Worm (Caenorhabditis elegans) whole organism, L4 larva: ENCODE measurements around the gene C03C10.2.

Experiments used
- F44E2.7 ChIP-seq: fragments of 200-800 bp; sonication (Bioruptor generic); IDR thresholded peaks from 2 replicates; pipeline ENCODE4 v2.1.2; 2022; ENCODE audit warnings: missing genetic modification characterization, missing compliant biosample characterization
- ama-1 ChIP-seq: fragments of 150-350 bp; optimal IDR thresholded peaks from 2 replicates; lab custom pipeline; 2014; ENCODE audit warnings: inconsistent platforms, mixed read lengths
- lin-15B ChIP-seq: fragments of 150-350 bp; sonication (generic microtip); optimal IDR thresholded peaks from 3 replicates; lab custom pipeline; 2014; ENCODE audit warnings: missing biosample characterization, missing genetic modification characterization
- lsy-2 ChIP-seq, 2 experiments: fragments of 150-350 bp in 1 of 2; sonication (generic microtip) in 1 of 2; optimal IDR thresholded peaks; 2 replicates each; lab custom pipeline; 2014 to 2017; ENCODE audit warnings: missing biosample characterization in 2 of 2, missing genetic modification characterization in 2 of 2
- nhr-237 ChIP-seq: sonication (generic microtip); optimal IDR thresholded peaks from 2 replicates; lab custom pipeline; 2017; ENCODE audit warnings: missing biosample characterization, missing genetic modification characterization
- pha-4 ChIP-seq, 2 experiments: fragments of 150-350 bp in 1 of 2; fragments of 200-800 bp in 1 of 2; sonication (Bioruptor generic) in 1 of 2; IDR thresholded peaks in 1 of 2; optimal IDR thresholded peaks in 1 of 2; 2 replicates each; pipeline versions ENCODE4 v1.3.6 to Lab custom; 2014 to 2022; ENCODE audit warnings: missing genetic modification characterization in 2 of 2, missing genetic modification reagents in 2 of 2, missing biosample characterization in 1 of 2, missing compliant biosample characterization in 1 of 2
- unc-39 ChIP-seq: sonication (generic microtip); optimal IDR thresholded peaks from 2 replicates; lab custom pipeline; 2017; ENCODE audit warnings: missing biosample characterization, missing genetic modification characterization

DNA sequence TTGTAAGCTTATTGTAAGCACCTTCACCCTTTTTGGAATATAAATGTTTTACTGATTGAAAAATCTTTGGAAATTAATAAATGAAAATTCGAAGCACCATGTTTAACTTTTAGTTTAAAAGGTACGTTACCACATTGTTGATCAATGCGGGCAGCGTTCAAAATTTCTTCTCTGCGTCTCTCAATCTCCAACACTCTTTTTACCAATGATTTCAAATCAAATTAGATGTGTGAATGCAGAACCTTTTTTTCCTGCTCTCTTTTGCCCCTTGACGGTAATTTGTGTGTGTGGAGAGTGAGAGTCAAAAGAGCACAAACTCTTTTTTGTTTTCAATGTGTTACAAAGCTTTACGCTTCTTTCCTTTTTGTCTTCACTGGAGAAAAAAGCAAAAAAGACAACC, 33.0 kb downstream of the C03C10.2 start:
- TF ChIP-seq lin-15B (tag; lab: Kevin White, UChicago) (no peak), ama-1 (lab: Kevin White, UChicago) (no peak), nhr-237 (no peak), F44E2.7 (no peak), unc-39 (tag; lab: Kevin White, UChicago) (no peak), pha-4 (GFP tag; IDR thresholded peaks at IDR 0.05; lab: Robert Waterston, UW) (no peak), pha-4 (tag; optimal IDR thresholded peaks at IDR 0.05; lab: Kevin White, UChicago) (no peak), lsy-2 (tag; optimal IDR thresholded peaks at IDR 0.05; lab: Kevin White, UChicago) (no peak)
